Fruit fly (Drosophila melanogaster): ENCODE results near the gene CG14043.

The CG14043 gene

DNA sequence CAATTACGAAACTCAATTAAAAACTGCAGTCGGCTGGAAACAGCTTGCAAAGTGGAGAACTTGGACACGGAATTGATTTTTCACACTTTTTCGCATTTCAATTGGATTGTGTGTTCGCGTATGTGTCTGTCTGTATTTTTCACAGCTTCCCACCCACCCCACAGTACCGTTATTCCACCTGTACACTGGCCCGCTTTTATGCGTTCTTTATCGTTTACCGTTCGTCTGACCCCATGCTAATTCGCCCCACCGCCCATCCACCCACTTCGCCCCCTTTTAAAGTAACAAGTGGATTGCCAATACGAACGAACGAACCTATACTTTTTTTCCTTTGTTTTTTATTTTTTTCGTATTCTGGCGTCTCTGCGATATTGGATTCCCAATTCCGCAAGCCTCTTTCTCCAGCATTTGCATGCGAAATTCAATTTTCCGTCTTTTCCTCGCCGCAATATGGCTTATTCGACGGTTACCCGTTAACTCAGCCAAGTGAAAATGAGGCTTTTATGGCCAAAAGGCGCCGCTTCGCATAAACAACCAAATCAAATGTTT lies 10.7 kb downstream of the CG14043 start:
- TF ChIP-seq Mio (GFP tag; optimal IDR thresholded peaks at IDR 0.05) (no peak), Rel (GFP tag; optimal IDR thresholded peaks at IDR 0.05) (no peak), Rel (tag; optimal IDR thresholded peaks at IDR 0.05) (no peak), jim (GFP tag; optimal IDR thresholded peaks at IDR 0.05) (peak; percentile 80), Hr83 (GFP tag; optimal IDR thresholded peaks at IDR 0.05; ENCODE audit: poor library complexity, severe bottlenecking) (peak; percentile 3)

DNA sequence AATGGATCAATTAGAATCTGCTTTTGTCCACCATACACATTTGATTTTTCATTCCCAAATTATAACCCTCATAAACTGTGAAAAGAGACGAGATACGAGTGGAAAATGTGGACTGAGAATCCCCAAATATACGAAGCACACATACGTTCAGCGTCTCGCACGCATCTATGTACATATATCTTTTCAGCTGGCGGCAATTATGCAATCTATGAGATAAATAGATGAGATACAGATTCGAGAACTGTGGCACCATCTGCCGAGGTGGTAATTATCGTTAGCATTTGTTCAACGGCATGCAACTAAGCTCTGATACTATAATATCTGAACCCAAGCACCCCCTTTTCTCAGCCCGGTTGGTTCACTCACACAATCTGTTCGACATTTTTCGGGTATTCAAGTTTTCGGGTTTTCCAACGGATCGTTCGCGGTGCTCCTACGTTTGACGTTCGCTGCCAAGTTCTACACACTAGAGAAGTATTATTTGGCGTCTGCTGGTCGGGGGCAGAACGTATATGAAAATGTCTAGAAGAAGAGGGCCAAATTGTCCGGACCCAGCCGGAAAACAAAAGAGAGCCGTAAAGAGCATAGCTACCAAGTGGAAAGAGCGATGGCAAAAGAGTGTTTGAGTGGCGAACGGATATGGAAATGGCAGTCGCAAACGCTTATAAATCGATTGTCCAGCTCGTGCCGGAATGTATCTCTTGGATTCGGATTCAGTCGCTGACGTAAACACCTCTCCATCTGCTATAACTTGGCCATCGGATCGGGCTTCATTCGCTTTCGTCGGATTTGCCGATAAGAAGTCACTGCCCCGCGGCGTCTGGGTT lies 23.7 kb downstream of the CG14043 start:
- TF ChIP-seq CrebA (GFP tag; optimal IDR thresholded peaks at IDR 0.05; ENCODE audit: borderline replicate concordance) = no peak
- TF ChIP-seq dl (GFP tag; optimal IDR thresholded peaks at IDR 0.05; ENCODE audit: insufficient read depth in 1 of 2, partially characterized antibody in 2 of 2) = no peak
- TF ChIP-seq tai (GFP tag; optimal IDR thresholded peaks at IDR 0.05) = no peak
- TF ChIP-seq jim (GFP tag; optimal IDR thresholded peaks at IDR 0.05) = no peak
- no peak for TF ChIP-seq Myc (optimal IDR thresholded peaks at IDR 0.05)
- TF ChIP-seq lola (GFP tag; optimal IDR thresholded peaks at IDR 0.05) = no peak
- no peak for TF ChIP-seq Sp1 (GFP tag; optimal IDR thresholded peaks at IDR 0.05)
- no peak for TF ChIP-seq sv (GFP tag; optimal IDR thresholded peaks at IDR 0.05)
- no peak for TF ChIP-seq Abd-B (GFP tag; optimal IDR thresholded peaks at IDR 0.05)
- TF ChIP-seq brk (GFP tag; optimal IDR thresholded peaks at IDR 0.05) = no peak
- TF ChIP-seq Rel (GFP tag; optimal IDR thresholded peaks at IDR 0.05) = no peak
- no peak for TF ChIP-seq Rel (tag; optimal IDR thresholded peaks at IDR 0.05)
- no peak for TF ChIP-seq dsf (GFP tag; optimal IDR thresholded peaks at IDR 0.05; ENCODE audit: borderline replicate concordance)
- TF ChIP-seq psq (GFP tag; optimal IDR thresholded peaks at IDR 0.05) = no peak
- no peak for TF ChIP-seq Hr83 (GFP tag; optimal IDR thresholded peaks at IDR 0.05; ENCODE audit: poor library complexity, severe bottlenecking)
- no peak for TF ChIP-seq sage (GFP tag; optimal IDR thresholded peaks at IDR 0.05)
- no peak for TF ChIP-seq usp (GFP tag; optimal IDR thresholded peaks at IDR 0.05)
- TF ChIP-seq dmrt93B (GFP tag; optimal IDR thresholded peaks at IDR 0.05) = no peak

DNA sequence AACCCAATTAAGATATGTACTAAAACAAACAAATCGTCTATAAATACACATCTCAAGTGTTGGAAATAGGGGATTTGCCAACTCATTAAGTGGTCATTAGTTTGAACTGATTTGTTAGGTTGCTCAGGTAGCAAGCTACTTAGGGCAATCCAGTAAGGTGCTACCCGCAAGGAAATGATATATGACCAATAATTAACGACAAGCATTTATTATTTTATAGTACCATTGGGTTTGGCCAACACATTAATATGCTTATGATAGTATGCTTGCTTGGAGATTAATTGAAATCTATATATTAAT lies 24.3 kb downstream of the CG14043 start:
- TF ChIP-seq fru (GFP tag; optimal IDR thresholded peaks at IDR 0.05) (no peak), lola (GFP tag; optimal IDR thresholded peaks at IDR 0.05) (no peak), foxo (GFP tag; optimal IDR thresholded peaks at IDR 0.05) (no peak), CrebA (GFP tag; optimal IDR thresholded peaks at IDR 0.05; ENCODE audit: borderline replicate concordance) (no peak), Abd-B (GFP tag; optimal IDR thresholded peaks at IDR 0.05) (no peak), Hr83 (GFP tag; optimal IDR thresholded peaks at IDR 0.05; ENCODE audit: poor library complexity, severe bottlenecking) (no peak), HLH106 (tag; optimal IDR thresholded peaks at IDR 0.05) (no peak), pan (optimal IDR thresholded peaks at IDR 0.05) (no peak), dmrt93B (GFP tag; optimal IDR thresholded peaks at IDR 0.05) (no peak), Jra (GFP tag; optimal IDR thresholded peaks at IDR 0.05) (no peak), CG32264 (GFP tag; optimal IDR thresholded peaks at IDR 0.05) (no peak), psq (GFP tag; optimal IDR thresholded peaks at IDR 0.05) (no peak), dl (GFP tag; optimal IDR thresholded peaks at IDR 0.05; ENCODE audit: insufficient read depth in 1 of 2, partially characterized antibody in 2 of 2) (no peak), rgr (GFP tag; optimal IDR thresholded peaks at IDR 0.05) (no peak), woc (GFP tag; optimal IDR thresholded peaks at IDR 0.05) (no peak), brk (GFP tag; optimal IDR thresholded peaks at IDR 0.05) (no peak), Dif (GFP tag; optimal IDR thresholded peaks at IDR 0.05; ENCODE audit: partially characterized antibody) (no peak), Myc (optimal IDR thresholded peaks at IDR 0.05) (no peak)

DNA sequence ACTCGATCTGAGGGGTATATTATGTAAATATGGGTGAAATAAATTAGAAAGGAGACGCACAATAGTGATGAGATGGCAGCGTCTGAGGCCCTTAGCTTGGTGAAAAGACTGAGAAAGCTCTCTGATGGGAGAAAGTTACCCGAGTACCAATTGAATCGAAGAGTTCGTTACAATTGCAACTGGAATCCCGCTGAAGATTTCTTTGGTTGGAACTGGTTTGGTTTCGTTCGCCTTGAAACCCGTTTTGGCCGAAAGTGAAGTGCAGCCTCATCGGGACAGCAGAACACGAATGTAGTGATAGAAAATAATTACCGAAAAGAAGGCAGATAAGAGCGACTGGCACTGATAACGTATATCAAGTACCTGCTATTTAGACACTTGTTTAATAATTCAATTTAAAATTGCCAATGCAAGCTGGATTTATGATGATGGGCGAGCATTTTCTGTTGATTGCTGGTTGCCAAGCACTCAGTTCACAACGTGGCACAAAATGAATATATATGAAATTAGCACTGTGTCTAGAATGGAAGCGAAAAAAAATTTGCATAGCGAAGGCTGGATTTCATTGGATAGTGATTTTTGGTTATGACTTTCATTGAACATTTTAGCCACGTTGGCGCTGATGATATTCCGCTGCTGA lies 24.9 kb downstream of the CG14043 start:
- no peak for TF ChIP-seq lola (GFP tag; optimal IDR thresholded peaks at IDR 0.05)
- TF ChIP-seq Hr83 (GFP tag; optimal IDR thresholded peaks at IDR 0.05; ENCODE audit: poor library complexity, severe bottlenecking) = no peak
- TF ChIP-seq usp (GFP tag; optimal IDR thresholded peaks at IDR 0.05) = no peak
- TF ChIP-seq br (GFP tag; optimal IDR thresholded peaks at IDR 0.05) = no peak
- TF ChIP-seq dsf (GFP tag; optimal IDR thresholded peaks at IDR 0.05; ENCODE audit: borderline replicate concordance) = no peak
- no peak for TF ChIP-seq Mio (GFP tag; optimal IDR thresholded peaks at IDR 0.05)
- TF ChIP-seq Hr78 (GFP tag; optimal IDR thresholded peaks at IDR 0.05) = no peak
- TF ChIP-seq CrebA (GFP tag; optimal IDR thresholded peaks at IDR 0.05; ENCODE audit: borderline replicate concordance) = no peak
- TF ChIP-seq Sp1 (GFP tag; optimal IDR thresholded peaks at IDR 0.05) = no peak
- no peak for TF ChIP-seq dmrt93B (GFP tag; optimal IDR thresholded peaks at IDR 0.05)
